Worm (Caenorhabditis elegans) whole organism, L4/young adult: ENCODE measurements around the gene nhr-16.

ENCODE experiments used
- W03F9.2 ChIP-seq: fragments of 150-350 bp; optimal IDR thresholded peaks from 2 replicates; lab custom pipeline; 2014; ENCODE audit warnings: missing biosample characterization, missing genetic modification characterization
- him-1 ChIP-seq: sonication (generic microtip); optimal IDR thresholded peaks from 2 replicates; lab custom pipeline; 2016; ENCODE audit warnings: missing genotype, missing genetic modification reagents, missing genetic modification characterization, missing compliant biosample characterization

DNA sequence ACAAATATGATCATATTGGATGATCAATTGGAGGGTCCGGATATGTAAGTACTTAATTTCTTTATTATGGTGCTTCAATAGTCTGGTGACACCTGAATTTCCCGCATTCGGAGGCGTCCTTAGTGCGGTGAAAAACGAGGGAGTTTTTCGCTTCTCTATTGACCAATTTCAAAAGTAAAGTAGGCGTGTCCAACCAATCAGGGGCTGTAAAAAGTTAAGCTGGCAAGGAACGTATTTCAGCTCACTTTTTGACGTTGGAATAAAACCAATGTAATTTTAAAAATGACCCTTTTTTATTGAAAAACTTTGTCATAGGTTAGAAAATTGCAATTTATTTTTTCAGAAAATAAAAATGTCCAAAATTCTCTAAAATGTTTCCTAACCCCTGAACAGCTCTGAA lies 29.0 kb upstream of the nhr-16 start:
- TF ChIP-seq him-1 (tag; lab: Kevin White, UChicago) (no peak), W03F9.2 (tag; lab: Kevin White, UChicago) (no peak)
